Fruit fly (Drosophila melanogaster): Measurements from ENCODE around the gene CG10375.

dm6 chr3R:23790483-23791175 is 23.1 kb downstream of the CG10375 start:
- TF ChIP-seq maf-S (GFP tag; optimal IDR thresholded peaks at IDR 0.05): no peak
- no peak for TF ChIP-seq eve (GFP tag; optimal IDR thresholded peaks at IDR 0.05)
- TF ChIP-seq CG32767 (GFP tag; IDR thresholded peaks at IDR 0.05): no peak

All from whole organism, embryonic.